Worm (Caenorhabditis elegans): Measurements from ENCODE around the gene dhcr-24.

The dhcr-24 gene

DNA sequence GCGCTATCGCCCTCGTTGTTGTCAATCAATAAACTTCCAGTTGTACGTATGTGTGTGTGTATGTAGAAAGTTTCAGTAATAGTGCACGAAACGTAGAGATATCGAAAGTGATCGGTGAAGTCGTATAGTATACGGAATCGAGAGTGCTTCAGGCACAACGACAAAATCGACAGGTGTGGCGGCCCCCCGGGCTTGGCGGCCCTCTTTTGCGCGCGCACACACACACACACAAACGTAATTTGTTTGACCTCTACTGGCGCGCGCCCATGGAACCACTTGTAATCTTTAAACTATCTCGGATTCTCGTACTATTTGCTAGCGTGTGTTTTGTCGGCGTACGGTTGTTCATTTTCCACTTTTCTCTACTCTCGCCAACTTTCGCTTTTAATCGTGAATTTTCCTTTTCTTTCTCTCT lies 27.6 kb upstream of the dhcr-24 start (continued):
- TF ChIP-seq alr-1 (tag; optimal IDR thresholded peaks at IDR 0.05; ENCODE audit: borderline replicate concordance), result no peak
- no peak for TF ChIP-seq nhr-11 (tag; optimal IDR thresholded peaks at IDR 0.05)
- no peak for TF ChIP-seq zip-4 (GFP tag; optimal IDR thresholded peaks at IDR 0.05)
- TF ChIP-seq Y116A8C.19 (tag; optimal IDR thresholded peaks at IDR 0.05; ENCODE audit: borderline replicate concordance), result no peak
- no peak for TF ChIP-seq efl-3 (GFP tag; optimal IDR thresholded peaks at IDR 0.05)
- peak; percentile 56 for TF ChIP-seq nhr-90 (tag; optimal IDR thresholded peaks at IDR 0.05; ENCODE audit: poor library complexity)
- TF ChIP-seq fkh-10 (GFP tag; optimal IDR thresholded peaks at IDR 0.05), result no peak
- no peak for TF ChIP-seq sox-4 (tag; optimal IDR thresholded peaks at IDR 0.05)
- no peak for TF ChIP-seq aly-2 (tag; optimal IDR thresholded peaks at IDR 0.05)
- peak; percentile 8 for TF ChIP-seq nhr-84 (tag; optimal IDR thresholded peaks at IDR 0.05)
- TF ChIP-seq ztf-4 (tag; optimal IDR thresholded peaks at IDR 0.05), result peak; percentile 40
- TF ChIP-seq pqm-1 (tag; optimal IDR thresholded peaks at IDR 0.05), result no peak
- TF ChIP-seq lin-13 (GFP tag; optimal IDR thresholded peaks at IDR 0.05), result peak; percentile 14
- TF ChIP-seq nhr-85 (tag), result peak; percentile 96
- no peak for TF ChIP-seq snpc-4 (tag; optimal IDR thresholded peaks at IDR 0.05)
- TF ChIP-seq nhr-77 (tag; optimal IDR thresholded peaks at IDR 0.05), result peak; percentile 81
- peak; percentile 97 for TF ChIP-seq blmp-1 (tag; optimal IDR thresholded peaks at IDR 0.05)
- no peak for TF ChIP-seq fkh-8 (tag; optimal IDR thresholded peaks at IDR 0.05)
- TF ChIP-seq ceh-82 (tag; optimal IDR thresholded peaks at IDR 0.05), result peak; percentile 13 to 21 (median 20)
- TF ChIP-seq lin-35 (GFP tag; optimal IDR thresholded peaks at IDR 0.05), result peak; percentile 54 to 61
- TF ChIP-seq sptf-1 (tag; optimal IDR thresholded peaks at IDR 0.05), result no peak
- no peak for TF ChIP-seq ces-1 (GFP tag; optimal IDR thresholded peaks at IDR 0.05)
- no peak for TF ChIP-seq dsc-1 (tag; optimal IDR thresholded peaks at IDR 0.05)
- peak in 1 of 2 experiments; percentile 54 for TF ChIP-seq mdl-1 (tag; optimal IDR thresholded peaks at IDR 0.05)
- no peak for TF ChIP-seq nhr-12 (tag; optimal IDR thresholded peaks at IDR 0.05)
- peak; percentile 73 for TF ChIP-seq swsn-7 (tag; optimal IDR thresholded peaks at IDR 0.05)
- peak in 2 of 6 experiments; percentile 44 for TF ChIP-seq elt-3 (tag; optimal IDR thresholded peaks at IDR 0.05)
- TF ChIP-seq ama-1 (optimal IDR thresholded peaks at IDR 0.05), result no peak
- peak; percentile 76 for TF ChIP-seq tbx-2 (tag; optimal IDR thresholded peaks at IDR 0.05)
- TF ChIP-seq egl-13 (tag; optimal IDR thresholded peaks at IDR 0.05), result no peak
- peak; percentile 83 for TF ChIP-seq skn-1 (tag; optimal IDR thresholded peaks at IDR 0.05)
- TF ChIP-seq egl-27 (tag; optimal IDR thresholded peaks at IDR 0.05), result peak in 1 of 2 experiments; percentile 13
- TF ChIP-seq ceh-63 (GFP tag; optimal IDR thresholded peaks at IDR 0.05), result no peak
- no peak for TF ChIP-seq nhr-237 (tag; optimal IDR thresholded peaks at IDR 0.05)
- TF ChIP-seq nhr-76 (tag; optimal IDR thresholded peaks at IDR 0.05), result no peak
- TF ChIP-seq pax-3 (tag; optimal IDR thresholded peaks at IDR 0.05), result no peak
- TF ChIP-seq jun-1 (tag; optimal IDR thresholded peaks at IDR 0.05), result peak; percentile 42
- peak; percentile 79 for TF ChIP-seq unc-130 (tag; optimal IDR thresholded peaks at IDR 0.05)
- no peak for TF ChIP-seq zag-1 (tag; optimal IDR thresholded peaks at IDR 0.05)
- no peak for TF ChIP-seq vab-15 (tag; optimal IDR thresholded peaks at IDR 0.05)
- no peak for TF ChIP-seq hpl-2 (GFP tag; optimal IDR thresholded peaks at IDR 0.05)
- TF ChIP-seq unc-98 (GFP tag; IDR thresholded peaks at IDR 0.05), result no peak
- no peak for TF ChIP-seq mab-9 (GFP tag; IDR thresholded peaks at IDR 0.05)
- peak; percentile 88 for TF ChIP-seq nhr-20 (tag; optimal IDR thresholded peaks at IDR 0.05)
- TF ChIP-seq nhr-71 (tag; optimal IDR thresholded peaks at IDR 0.05), result peak; percentile 85
- peak; percentile 53 for TF ChIP-seq nhr-47 (tag; optimal IDR thresholded peaks at IDR 0.05)
- TF ChIP-seq unc-30 (tag; optimal IDR thresholded peaks at IDR 0.05), result no peak
- peak; percentile 52 for TF ChIP-seq grh-1 (GFP tag; IDR thresholded peaks at IDR 0.05)
- TF ChIP-seq lsy-2 (tag; optimal IDR thresholded peaks at IDR 0.05), result peak; percentile 28 to 55
- no peak for TF ChIP-seq unc-86 (tag; optimal IDR thresholded peaks at IDR 0.05)
- TF ChIP-seq lin-39 (tag; optimal IDR thresholded peaks at IDR 0.05), result no peak
- TF ChIP-seq lin-14 (GFP tag; optimal IDR thresholded peaks at IDR 0.05), result peak; percentile 93
- TF ChIP-seq ztf-11 (tag; optimal IDR thresholded peaks at IDR 0.05), result no peak
- TF ChIP-seq lin-15B (tag; optimal IDR thresholded peaks at IDR 0.05), result no peak

All from whole organism, L1 larva.